Fruit fly (Drosophila melanogaster) whole organism: ENCODE results near the gene Edg84A.

Experiments
- CG8478 ChIP-seq: fragments of >200 bp; optimal IDR thresholded peaks from 2 replicates; lab custom pipeline; 2018; ENCODE audit warnings: inconsistent platforms
- psq ChIP-seq: fragments of >200 bp; optimal IDR thresholded peaks from 2 replicates; lab custom pipeline; 2017
- usp ChIP-seq: fragments of >200 bp; optimal IDR thresholded peaks from 2 replicates; lab custom pipeline; 2017; ENCODE audit warnings: missing biosample characterization, missing genetic modification characterization, mixed read lengths

DNA sequence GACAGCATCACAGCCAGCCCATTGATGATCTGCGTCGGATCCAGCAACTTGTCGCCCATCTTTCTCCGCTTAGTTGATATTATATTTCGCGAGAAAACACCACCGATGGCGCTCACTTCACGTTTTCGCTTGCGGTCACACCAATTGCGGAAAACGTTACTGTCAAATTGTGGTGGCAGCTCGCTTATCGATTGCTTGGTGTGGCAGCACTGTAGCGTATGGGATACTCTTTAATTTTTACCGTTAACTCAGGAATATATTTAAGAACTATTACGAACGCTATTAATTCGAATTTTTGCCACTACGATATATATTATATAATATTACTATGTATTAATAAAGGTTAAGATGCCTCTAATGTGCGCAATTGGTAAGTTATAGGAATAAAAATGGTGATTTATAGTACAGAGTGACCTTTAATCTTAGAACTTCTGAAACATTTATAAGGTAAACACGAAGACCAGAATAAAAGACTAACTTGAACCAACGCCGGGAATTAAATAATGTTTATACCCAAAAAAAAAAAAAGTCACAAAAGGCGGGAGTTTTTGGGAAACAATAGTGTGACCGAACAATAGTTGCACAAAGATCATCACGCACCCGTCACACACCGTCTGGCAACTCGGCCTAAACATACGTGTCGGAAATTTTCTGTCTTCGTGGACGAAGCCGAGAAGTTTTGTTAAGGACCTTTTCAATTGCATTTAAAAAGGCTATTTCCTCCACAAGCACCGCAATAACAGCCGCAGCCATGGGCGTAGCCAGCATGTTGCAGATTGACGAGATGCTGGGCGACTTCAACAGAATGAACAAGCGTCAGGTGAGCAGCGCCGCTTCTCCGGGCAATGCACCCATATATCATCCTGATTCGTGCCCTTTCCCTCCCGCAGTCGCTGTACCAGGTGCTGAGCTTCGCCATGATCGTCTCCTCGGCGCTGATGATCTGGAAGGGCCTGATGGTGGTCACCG is 26.7 kb upstream of the Edg84A start, which contains the start of the genes CG1307 and twr:
- TF ChIP-seq psq (lab: Kevin White, UChicago): no peak
- no peak for TF ChIP-seq CG8478 (lab: Kevin White, UChicago)
- TF ChIP-seq usp (GFP tag; lab: Kevin White, UChicago): no peak
